Worm (Caenorhabditis elegans) whole organism, late embryonic: Measurements from ENCODE around the gene ZK285.2.

ENCODE experiments used
- K02D7.2 ChIP-seq: sonication (generic microtip); optimal IDR thresholded peaks from 2 replicates; lab custom pipeline; 2017; ENCODE audit warnings: mild to moderate bottlenecking, missing genetic modification characterization, missing compliant biosample characterization
- T23F11.4 ChIP-seq: fragments of 200-800 bp; sonication (Bioruptor generic); optimal IDR thresholded peaks from 2 replicates; lab custom pipeline; 2018; ENCODE audit warnings: mild to moderate bottlenecking, missing genetic modification characterization, missing compliant biosample characterization
- Y22D7AL.16 ChIP-seq: sonication (generic microtip); optimal IDR thresholded peaks from 2 replicates; lab custom pipeline; 2016; ENCODE audit warnings: missing genetic modification characterization, missing compliant biosample characterization
- ahr-1 ChIP-seq: sonication (generic microtip); optimal IDR thresholded peaks from 2 replicates; lab custom pipeline; 2016; ENCODE audit warnings: missing genetic modification characterization, missing compliant biosample characterization
- ama-1 ChIP-seq: fragments of 150-350 bp; optimal IDR thresholded peaks from 2 replicates; lab custom pipeline; 2014
- ceh-2 ChIP-seq: sonication (generic microtip); optimal IDR thresholded peaks from 2 replicates; lab custom pipeline; 2016; ENCODE audit warnings: missing genotype, missing genetic modification characterization, missing compliant biosample characterization
- ceh-9 ChIP-seq: sonication (generic microtip); optimal IDR thresholded peaks from 2 replicates; lab custom pipeline; 2016; ENCODE audit warnings: mild to moderate bottlenecking, missing genetic modification characterization, inconsistent platforms, missing compliant biosample characterization
- che-1 ChIP-seq: sonication (generic microtip); optimal IDR thresholded peaks from 2 replicates; lab custom pipeline; 2016; ENCODE audit warnings: mild to moderate bottlenecking, missing genetic modification characterization, missing compliant biosample characterization
- elt-2 ChIP-seq: sonication (generic microtip); optimal IDR thresholded peaks from 2 replicates; lab custom pipeline; 2016; ENCODE audit warnings: missing genetic modification reagents, missing genetic modification characterization, missing compliant biosample characterization
- ets-4 ChIP-seq: sonication (generic microtip); optimal IDR thresholded peaks from 2 replicates; lab custom pipeline; 2016; ENCODE audit warnings: missing genetic modification characterization, missing compliant biosample characterization
- fax-1 ChIP-seq: sonication (generic microtip); optimal IDR thresholded peaks from 2 replicates; lab custom pipeline; 2016; ENCODE audit warnings: missing genotype, missing genetic modification characterization, missing compliant biosample characterization
- fkh-6 ChIP-seq: sonication (generic microtip); optimal IDR thresholded peaks from 2 replicates; lab custom pipeline; 2016; ENCODE audit warnings: missing genetic modification characterization, missing compliant biosample characterization
- gmeb-2 ChIP-seq: sonication (generic microtip); optimal IDR thresholded peaks from 2 replicates; lab custom pipeline; 2016; ENCODE audit warnings: missing genetic modification characterization, inconsistent platforms, missing compliant biosample characterization
- hlh-30 ChIP-seq: sonication (generic microtip); optimal IDR thresholded peaks from 2 replicates; lab custom pipeline; 2017; ENCODE audit warnings: antibody characterized with exemption, missing genetic modification characterization, missing compliant biosample characterization; ENCODE audit not compliant: insufficient read depth
- lim-6 ChIP-seq: sonication (generic microtip); optimal IDR thresholded peaks from 2 replicates; lab custom pipeline; 2016; ENCODE audit warnings: missing genetic modification characterization, missing compliant biosample characterization
- nhr-232 ChIP-seq: sonication (generic microtip); optimal IDR thresholded peaks from 2 replicates; lab custom pipeline; 2016; ENCODE audit warnings: missing genetic modification characterization, missing compliant biosample characterization
- pha-4 ChIP-seq: fragments of 150-350 bp; optimal IDR thresholded peaks from 2 replicates; lab custom pipeline; 2018; ENCODE audit warnings: missing biosample characterization, missing genetic modification reagents, missing genetic modification characterization
- pqm-1 ChIP-seq: sonication (generic microtip); optimal IDR thresholded peaks from 2 replicates; lab custom pipeline; 2016; ENCODE audit warnings: missing genetic modification characterization, missing compliant biosample characterization
- ref-2 ChIP-seq: sonication (generic microtip); optimal IDR thresholded peaks from 2 replicates; lab custom pipeline; 2016; ENCODE audit warnings: missing genetic modification characterization, missing compliant biosample characterization
- sox-4 ChIP-seq: sonication (generic microtip); optimal IDR thresholded peaks from 2 replicates; lab custom pipeline; 2017; ENCODE audit warnings: mild to moderate bottlenecking, missing genetic modification characterization, inconsistent platforms, missing compliant biosample characterization
- ttx-3 ChIP-seq: sonication (generic microtip); optimal IDR thresholded peaks from 2 replicates; lab custom pipeline; 2016; ENCODE audit warnings: missing genetic modification reagents, missing genetic modification characterization, missing compliant biosample characterization
- unc-42 ChIP-seq: sonication (generic microtip); optimal IDR thresholded peaks from 2 replicates; lab custom pipeline; 2016; ENCODE audit warnings: missing genotype, missing genetic modification characterization, missing compliant biosample characterization
- unc-55 ChIP-seq: sonication (generic microtip); optimal IDR thresholded peaks from 2 replicates; lab custom pipeline; 2017; ENCODE audit warnings: missing biosample characterization, missing genetic modification reagents, missing genetic modification characterization
- unc-86 ChIP-seq: sonication (generic microtip); optimal IDR thresholded peaks from 2 replicates; lab custom pipeline; 2016; ENCODE audit warnings: missing genetic modification characterization, missing compliant biosample characterization
- ztf-16 ChIP-seq: sonication (generic microtip); optimal IDR thresholded peaks from 2 replicates; lab custom pipeline; 2017; ENCODE audit warnings: missing genetic modification characterization, missing compliant biosample characterization

The ZK285.2 gene

ce11 chrV:16080039-16080438 is 33.4 kb downstream of the ZK285.2 start:
- no peak for TF ChIP-seq unc-86 (tag; lab: Kevin White, UChicago)
- TF ChIP-seq nhr-232: no peak
- TF ChIP-seq pha-4 (tag; lab: Kevin White, UChicago): no peak
- TF ChIP-seq Y22D7AL.16 (tag; lab: Kevin White, UChicago): no peak
- peak; percentile 41 for TF ChIP-seq elt-2 (tag; lab: Kevin White, UChicago)
- no peak for TF ChIP-seq ets-4
- no peak for TF ChIP-seq ceh-9 (tag; lab: Kevin White, UChicago)

DNA sequence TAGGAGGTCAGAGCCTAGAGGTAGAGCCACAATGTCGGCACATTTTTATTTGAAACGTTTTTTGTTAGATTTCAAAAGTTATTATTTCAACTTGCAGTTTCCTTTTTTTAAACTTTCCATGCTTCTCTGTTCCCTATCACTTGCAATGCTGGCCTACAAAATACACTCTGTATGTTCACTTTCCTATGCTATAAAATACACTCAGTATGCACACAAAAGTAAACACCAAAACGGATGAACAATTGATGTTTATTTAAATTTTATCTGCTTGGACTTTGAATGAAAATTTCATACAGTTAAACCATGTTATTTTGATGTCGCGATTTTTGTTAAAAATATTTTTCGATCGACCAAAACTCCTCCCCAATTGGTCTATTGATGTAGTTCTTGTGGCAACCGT is 34.0 kb downstream of the ZK285.2 start:
- no peak for TF ChIP-seq pqm-1
- TF ChIP-seq T23F11.4 (GFP tag; lab: Kevin White, UChicago): no peak
- no peak for TF ChIP-seq sox-4 (tag; lab: Kevin White, UChicago)
- no peak for TF ChIP-seq fkh-6 (tag; lab: Kevin White, UChicago)

DNA sequence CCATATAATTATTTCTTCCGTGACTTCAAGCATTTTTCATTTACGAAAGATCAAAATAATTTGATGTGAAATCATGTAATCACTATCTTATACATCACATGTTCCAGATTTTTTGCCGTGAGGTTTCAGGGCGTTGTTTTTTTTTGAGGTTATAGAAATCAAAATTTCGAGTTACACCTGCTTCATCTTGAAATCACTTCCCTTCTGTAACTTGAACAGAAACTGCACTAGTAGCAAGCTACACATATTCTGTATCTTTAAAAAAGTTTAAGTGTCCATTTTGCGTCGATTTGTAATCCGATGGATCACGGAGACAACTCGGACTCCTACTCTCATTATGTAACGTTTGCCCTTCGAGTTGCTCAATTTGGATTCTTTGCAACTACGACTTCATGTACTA is 44.0 kb downstream of the ZK285.2 start, which contains the start of gene F22B8.3:
F22B8.3 (plus strand) TSS at position 301 of the 400 bp plus-strand sequence.
- no peak for TF ChIP-seq ceh-2 (tag; lab: Kevin White, UChicago)
- TF ChIP-seq lim-6 (tag; lab: Kevin White, UChicago): no peak
- no peak for TF ChIP-seq ttx-3 (tag; lab: Kevin White, UChicago)
- no peak for TF ChIP-seq K02D7.2 (tag; lab: Kevin White, UChicago)
- TF ChIP-seq gmeb-2: no peak
- TF ChIP-seq che-1 (tag; lab: Kevin White, UChicago): no peak
- no peak for TF ChIP-seq ztf-16 (tag; lab: Kevin White, UChicago)
- no peak for TF ChIP-seq hlh-30 (tag; lab: Kevin White, UChicago)
- no peak for TF ChIP-seq unc-55 (GFP tag; lab: Kevin White, UChicago)
- TF ChIP-seq, all 69 proteins: peak for 0

DNA sequence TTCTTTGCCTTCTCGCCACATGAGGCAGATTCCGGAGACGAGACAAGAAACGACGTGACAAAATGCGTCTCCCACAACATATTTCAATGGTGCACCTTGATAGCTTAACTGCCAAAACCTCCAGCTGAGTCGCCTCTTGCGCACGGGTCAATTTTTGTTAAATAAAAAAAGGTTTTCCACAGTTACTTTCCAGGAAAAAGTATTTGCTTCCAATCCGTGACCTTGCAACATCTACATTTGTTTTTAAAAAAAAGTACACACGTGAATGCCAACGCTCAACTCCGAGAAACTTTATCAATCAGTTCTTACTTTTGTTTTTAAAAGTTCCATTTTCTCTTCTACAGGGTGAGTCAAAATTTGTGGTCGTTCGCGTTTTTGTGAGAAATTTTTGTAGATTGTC is 47.6 kb downstream of the ZK285.2 start, which contains the start of gene F22B8.7:
F22B8.7 (plus strand) TSS at position 301 of the 400 bp plus-strand sequence.
- no peak for TF ChIP-seq ama-1 (lab: Kevin White, UChicago)
- TF ChIP-seq Y22D7AL.16 (tag; lab: Kevin White, UChicago): no peak
- TF ChIP-seq unc-42: no peak
- TF ChIP-seq, all 69 proteins: peak for 0

ce11 chrV:16094862-16095261 is 48.2 kb downstream of the ZK285.2 start:
- no peak for TF ChIP-seq ref-2 (tag; lab: Kevin White, UChicago)
- TF ChIP-seq ahr-1 (tag; lab: Kevin White, UChicago): no peak
- TF ChIP-seq fax-1 (tag; lab: Kevin White, UChicago): no peak
